Worm (Caenorhabditis elegans): ENCODE measurements around the gene C07D10.1.
"Not testable (repeated sequence)": the region's sequence is repeated elsewhere in the genome, so short reads cannot be mapped to it uniquely, and the experiment has no call there.

C07D10.1 gene

DNA sequence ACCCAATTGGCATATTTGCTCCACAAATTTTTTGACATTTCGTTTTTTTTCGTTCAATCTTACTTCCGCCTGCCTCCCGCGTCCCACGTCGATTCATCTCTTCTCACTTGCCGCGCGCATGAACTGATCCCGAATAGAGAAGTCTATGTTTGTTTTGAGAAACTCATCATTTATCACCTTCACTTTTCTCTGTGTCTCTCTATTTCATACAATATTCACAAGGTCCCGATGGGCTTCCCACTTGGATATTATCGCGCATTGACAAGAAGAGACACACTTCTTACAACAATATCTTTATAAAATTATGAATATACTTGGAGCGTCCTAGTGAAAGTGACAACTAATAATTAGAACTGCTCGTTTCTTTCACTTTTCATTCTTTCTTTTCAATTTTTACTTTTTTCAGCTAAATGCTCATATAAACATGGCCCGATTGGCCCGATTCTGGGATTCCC lies 40.3 kb upstream of the C07D10.1 start, which contains the start of gene insc-1:
Gene insc-1 (plus strand): TSS at position 405 of the 455 bp plus-strand sequence.
- TF ChIP-seq ref-2 (tag; optimal IDR thresholded peaks at IDR 0.05) (peak; percentile 16), ceh-45 (GFP tag; IDR thresholded peaks at IDR 0.05) (no peak)

DNA sequence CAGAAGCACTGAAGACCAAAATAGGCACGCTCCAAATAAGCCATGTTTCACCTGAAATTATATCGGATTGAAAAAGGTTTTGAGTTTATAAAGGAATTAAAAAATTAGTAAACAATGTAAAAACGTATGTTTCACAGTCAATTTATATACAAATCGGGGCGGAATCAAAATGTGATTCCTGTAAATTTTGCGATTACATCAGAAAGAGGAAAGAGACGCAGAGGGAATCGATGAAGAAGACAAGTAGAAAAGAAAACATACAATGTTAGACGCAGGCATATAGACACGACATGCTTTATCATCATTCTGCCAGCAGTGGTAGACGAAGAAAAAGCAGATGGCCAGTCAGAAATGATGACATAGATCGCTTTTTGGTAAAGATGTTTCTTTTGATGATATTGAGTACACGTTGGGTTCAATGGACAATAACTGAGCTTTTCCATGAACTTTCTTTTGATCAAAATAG lies 34.8 kb upstream of the C07D10.1 start, which contains the start of gene msra-1:
Gene msra-1 (minus strand): TSS at position 51 of the 466 bp plus-strand sequence.
- TF ChIP-seq dve-1 (tag; optimal IDR thresholded peaks at IDR 0.05) (peak; percentile 35), unc-55 (GFP tag; optimal IDR thresholded peaks at IDR 0.05) (peak; percentile 90), nfya-1 (tag; optimal IDR thresholded peaks at IDR 0.05) (no peak)

DNA sequence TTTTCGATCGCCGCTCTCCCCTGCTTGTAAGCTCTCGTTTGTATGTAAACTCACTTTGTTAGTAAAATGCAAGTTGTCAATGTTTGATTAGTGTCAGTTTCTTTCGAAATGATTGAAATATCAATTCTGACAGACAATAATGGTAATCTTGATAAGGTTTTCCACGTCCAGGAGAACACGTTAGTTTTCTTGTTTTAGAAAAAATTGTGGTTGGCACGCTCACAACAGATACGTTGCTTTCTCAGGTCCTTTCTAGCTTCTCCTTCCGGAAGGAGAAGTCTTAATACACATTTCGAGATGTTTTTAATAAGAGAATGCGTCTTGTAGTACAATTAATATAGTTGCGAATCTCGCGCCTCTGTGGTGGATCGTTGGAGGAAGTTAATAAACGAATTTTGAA lies 30.1 kb upstream of the C07D10.1 start, which contains the start of gene F43E2.6:
Gene F43E2.6 (minus strand): TSS at position 101 of the 400 bp plus-strand sequence.
- TF ChIP-seq unc-42 (tag; optimal IDR thresholded peaks at IDR 0.05) = no peak
- TF ChIP-seq ceh-31 (tag; optimal IDR thresholded peaks at IDR 0.05) = no peak
- TF ChIP-seq pag-3 (tag; optimal IDR thresholded peaks at IDR 0.05; ENCODE audit: borderline replicate concordance) = no peak
- TF ChIP-seq pros-1 (tag; optimal IDR thresholded peaks at IDR 0.05) = no peak
- no peak for TF ChIP-seq eyg-1 (tag; optimal IDR thresholded peaks at IDR 0.05)
- TF ChIP-seq ceh-45 (GFP tag; IDR thresholded peaks at IDR 0.05) = no peak
- no peak for TF ChIP-seq ama-1 (optimal IDR thresholded peaks at IDR 0.05)
- no peak for TF ChIP-seq ceh-2 (tag; optimal IDR thresholded peaks at IDR 0.05)
- TF ChIP-seq pha-2 (tag; optimal IDR thresholded peaks at IDR 0.05) = no peak
- TF ChIP-seq ceh-18 (tag; optimal IDR thresholded peaks at IDR 0.05) = no peak
- TF ChIP-seq nhr-11 (tag; optimal IDR thresholded peaks at IDR 0.05) = no peak
- TF ChIP-seq hlh-15 (tag; optimal IDR thresholded peaks at IDR 0.05) = no peak

DNA sequence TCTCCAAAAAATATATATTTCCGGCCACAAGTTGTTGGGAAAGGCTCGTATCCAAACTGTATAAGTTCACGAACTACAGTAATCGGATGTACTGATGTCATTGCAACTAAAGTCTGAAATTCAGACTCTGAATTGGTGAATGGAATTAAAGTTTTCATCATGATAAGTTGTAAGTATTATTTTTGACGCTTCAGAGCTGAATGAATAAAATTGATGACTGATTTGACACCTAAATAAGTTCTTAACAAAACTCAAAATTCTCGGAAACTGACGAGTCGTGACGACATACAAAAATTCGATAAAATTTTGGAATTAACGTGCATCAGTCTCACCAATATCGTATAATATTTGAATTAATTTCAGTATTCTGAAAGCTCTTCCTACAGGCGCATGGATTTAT lies 28.6 kb upstream of the C07D10.1 start, which contains the start of gene F43E2.11:
Gene F43E2.11 (minus strand): TSS at position 101 of the 400 bp plus-strand sequence.
- not testable (repeated sequence) for TF ChIP-seq tbx-2, madf-2, ceh-9 (tag; optimal IDR thresholded peaks at IDR 0.05)

DNA sequence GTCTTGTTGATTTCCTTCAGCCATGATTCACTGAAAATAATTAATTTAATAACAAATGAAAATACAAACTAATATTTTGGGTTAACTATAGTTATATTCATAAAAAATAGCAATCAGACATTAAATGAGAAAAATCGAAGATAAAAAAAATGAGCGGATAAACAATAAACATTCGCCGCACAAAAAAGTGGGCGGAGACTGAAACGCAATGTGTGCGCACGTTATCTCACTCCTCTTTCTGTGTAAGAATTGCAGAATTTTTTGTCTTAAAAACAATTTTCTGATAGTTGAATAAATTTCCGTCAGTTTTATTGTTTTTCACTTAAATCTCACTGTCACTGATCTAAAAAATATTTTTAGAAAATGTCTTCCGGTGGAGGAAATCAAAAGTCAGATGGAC lies 24.7 kb upstream of the C07D10.1 start, which contains the start of the genes mtch-1 and rpb-4:
Gene mtch-1 (minus strand): TSS at position 24 of the 400 bp plus-strand sequence.
Gene rpb-4 (plus strand): TSS at position 353 of the 400 bp plus-strand sequence.
- TF ChIP-seq nfya-1 (tag; optimal IDR thresholded peaks at IDR 0.05) (peak; percentile 33), pag-3 (tag; optimal IDR thresholded peaks at IDR 0.05; ENCODE audit: borderline replicate concordance) (no peak), elt-2 (tag; optimal IDR thresholded peaks at IDR 0.05) (no peak), hlh-30 (tag; optimal IDR thresholded peaks at IDR 0.05; ENCODE audit: insufficient read depth) (no peak), unc-86 (tag; optimal IDR thresholded peaks at IDR 0.05) (no peak), dve-1 (tag; optimal IDR thresholded peaks at IDR 0.05) (peak; percentile 1), odd-2 (tag; optimal IDR thresholded peaks at IDR 0.05) (no peak)

ce11 chrII:7374980-7375379 lies 23.8 kb upstream of the C07D10.1 start, which contains the start of gene F43E2.1:
TSS of gene F43E2.1 (plus strand) at chrII:7375280.
- TF ChIP-seq ceh-31 (tag; optimal IDR thresholded peaks at IDR 0.05) = no peak

DNA sequence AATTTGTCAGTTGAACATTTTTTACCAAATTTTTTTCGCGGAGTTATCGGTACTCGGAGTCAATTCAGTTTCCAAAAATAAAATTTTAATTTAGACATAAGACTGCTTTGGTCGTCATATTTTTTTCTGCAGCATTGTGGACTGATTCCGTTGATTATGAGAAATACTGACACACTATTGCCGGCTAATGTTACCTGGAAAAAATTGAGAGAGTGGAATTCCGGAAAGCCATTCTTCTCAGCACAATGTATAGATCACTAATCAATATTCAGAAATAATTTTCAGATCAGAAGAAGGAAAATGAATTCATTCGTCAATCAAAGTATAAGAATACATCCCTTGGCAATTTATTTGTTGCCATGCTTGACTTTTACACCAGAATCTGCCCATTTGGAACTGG lies 19.8 kb upstream of the C07D10.1 start, which contains the start of gene C07D10.6:
Gene C07D10.6 (plus strand): TSS at position 301 of the 400 bp plus-strand sequence.
- TF ChIP-seq ets-4 (tag; optimal IDR thresholded peaks at IDR 0.05) = no peak
- no peak for TF ChIP-seq tbx-7 (tag; optimal IDR thresholded peaks at IDR 0.05)
- TF ChIP-seq K02D7.2 (tag; optimal IDR thresholded peaks at IDR 0.05) = no peak
- no peak for TF ChIP-seq hlh-30 (tag; optimal IDR thresholded peaks at IDR 0.05; ENCODE audit: insufficient read depth)
- TF ChIP-seq ceh-19 (GFP tag; optimal IDR thresholded peaks at IDR 0.05) = no peak
- no peak for TF ChIP-seq odd-2 (tag; optimal IDR thresholded peaks at IDR 0.05)
- TF ChIP-seq eyg-1 (tag; optimal IDR thresholded peaks at IDR 0.05) = no peak
- TF ChIP-seq unc-42 (tag; optimal IDR thresholded peaks at IDR 0.05) = no peak
- no peak for TF ChIP-seq ama-1 (optimal IDR thresholded peaks at IDR 0.05)
- no peak for TF ChIP-seq gmeb-2 (tag; optimal IDR thresholded peaks at IDR 0.05)
- TF ChIP-seq che-1 (tag; optimal IDR thresholded peaks at IDR 0.05) = no peak
- TF ChIP-seq npax-4 (tag; optimal IDR thresholded peaks at IDR 0.05) = no peak
- no peak for TF ChIP-seq nfya-1 (tag; optimal IDR thresholded peaks at IDR 0.05)
- TF ChIP-seq ceh-30 (tag; optimal IDR thresholded peaks at IDR 0.05) = no peak
- no peak for TF ChIP-seq elt-2 (tag; optimal IDR thresholded peaks at IDR 0.05)
- TF ChIP-seq C38D4.7 (GFP tag; optimal IDR thresholded peaks at IDR 0.05) = no peak
- no peak for TF ChIP-seq pag-3 (tag; optimal IDR thresholded peaks at IDR 0.05; ENCODE audit: borderline replicate concordance)
- TF ChIP-seq ceh-6 (GFP tag; optimal IDR thresholded peaks at IDR 0.05) = no peak
- no peak for TF ChIP-seq zip-5 (tag; optimal IDR thresholded peaks at IDR 0.05)
- TF ChIP-seq fkh-10 (GFP tag; optimal IDR thresholded peaks at IDR 0.05) = no peak

Measured in whole organism, late embryonic.